Fruit fly (Drosophila melanogaster) whole organism, embryonic: ENCODE results near the gene CG6843.

Experiments used
- Abd-B ChIP-seq: fragments of 200-800 bp; sonication (Bioruptor generic); optimal IDR thresholded peaks from 2 replicates; lab custom pipeline; 2018; ENCODE audit warnings: missing biosample characterization, mild to moderate bottlenecking, missing genetic modification characterization, moderate library complexity
- Adf1 ChIP-seq: fragments of 200-800 bp; sonication (Bioruptor generic); IDR thresholded peaks from 2 replicates; pipeline ENCODE4 v1.3.6; 2022; ENCODE audit warnings: missing biosample characterization, missing genetic modification characterization
- BtbVII ChIP-seq: fragments of 200-800 bp; sonication (Bioruptor generic); optimal IDR thresholded peaks from 3 replicates; lab custom pipeline; 2017; ENCODE audit warnings: missing biosample characterization, mild to moderate bottlenecking, missing genetic modification characterization
- CG1024 ChIP-seq: fragments of 200-800 bp; sonication (Bioruptor generic); IDR thresholded peaks from 2 replicates; pipeline ENCODE4 v1.3.6; 2022; ENCODE audit warnings: missing biosample characterization, missing genetic modification characterization
- CG10431 ChIP-seq: fragments of 200-800 bp; sonication (Bioruptor generic); optimal IDR thresholded peaks from 3 replicates; lab custom pipeline; 2018; ENCODE audit warnings: missing biosample characterization, mild to moderate bottlenecking, missing genetic modification characterization
- CG11456 ChIP-seq: fragments of 200-800 bp; sonication (Bioruptor generic); IDR thresholded peaks from 3 replicates; pipeline ENCODE4 v1.3.6; 2022; ENCODE audit warnings: missing biosample characterization, missing genetic modification characterization
- CG12942 ChIP-seq: fragments of 200-800 bp; sonication (Bioruptor generic); optimal IDR thresholded peaks from 3 replicates; lab custom pipeline; 2016; ENCODE audit warnings: missing biosample characterization, missing genetic modification characterization
- CG14441 ChIP-seq: fragments of 200-800 bp; sonication (Bioruptor generic); IDR thresholded peaks from 2 replicates; pipeline ENCODE4 v1.3.6; 2022; ENCODE audit warnings: missing biosample characterization, missing genetic modification characterization
- CG1603 ChIP-seq: fragments of 200-800 bp; sonication (Bioruptor generic); optimal IDR thresholded peaks from 2 replicates; lab custom pipeline; 2019; ENCODE audit warnings: missing biosample characterization, mild to moderate bottlenecking, missing genetic modification characterization, moderate library complexity
- CG16813 ChIP-seq: fragments of 200-800 bp; sonication (Bioruptor generic); IDR thresholded peaks from 3 replicates; pipeline ENCODE4 v1.3.6; 2022; ENCODE audit warnings: missing biosample characterization, missing genetic modification characterization; ENCODE audit not compliant: partially characterized antibody
- CG17186 ChIP-seq: fragments of 200-800 bp; sonication (Bioruptor generic); optimal IDR thresholded peaks from 3 replicates; lab custom pipeline; 2017; ENCODE audit warnings: missing biosample characterization, missing genetic modification reagents, missing genetic modification characterization
- CG18764 ChIP-seq: fragments of 200-800 bp; sonication (Bioruptor generic); optimal IDR thresholded peaks from 3 replicates; lab custom pipeline; 2016; ENCODE audit warnings: missing biosample characterization, missing genetic modification characterization
- CG2120 ChIP-seq: fragments of 200-800 bp; sonication (Bioruptor generic); optimal IDR thresholded peaks from 3 replicates; lab custom pipeline; 2016; ENCODE audit warnings: missing biosample characterization, missing genetic modification characterization
- CG2712 ChIP-seq: fragments of 200-800 bp; optimal IDR thresholded peaks from 3 replicates; lab custom pipeline; 2019; ENCODE audit warnings: missing biosample characterization, mild to moderate bottlenecking, missing genetic modification characterization, moderate library complexity
- CG30403 ChIP-seq: fragments of 200-800 bp; sonication (Bioruptor generic); optimal IDR thresholded peaks from 3 replicates; lab custom pipeline; 2016; ENCODE audit warnings: missing biosample characterization, missing genetic modification characterization
- CG33557 ChIP-seq: fragments of 200-800 bp; sonication (Bioruptor generic); optimal IDR thresholded peaks from 2 replicates; lab custom pipeline; 2019; ENCODE audit warnings: missing biosample characterization, mild to moderate bottlenecking, missing genetic modification characterization, moderate library complexity
- CG34224 ChIP-seq: fragments of 200-800 bp; sonication (Bioruptor generic); IDR thresholded peaks from 3 replicates; pipeline ENCODE4 v1.3.6; 2022; ENCODE audit warnings: missing biosample characterization, missing genetic modification characterization; ENCODE audit not compliant: partially characterized antibody
- CG3847 ChIP-seq: fragments of 200-800 bp; sonication (Bioruptor generic); IDR thresholded peaks from 2 replicates; pipeline ENCODE4 v1.3.6; 2022; ENCODE audit warnings: missing biosample characterization, missing genetic modification characterization
- CG4282 ChIP-seq: fragments of 200-800 bp; sonication (Bioruptor generic); optimal IDR thresholded peaks from 2 replicates; lab custom pipeline; 2016; ENCODE audit warnings: missing biosample characterization, missing genetic modification characterization
- CG6765 ChIP-seq: fragments of 200-800 bp; sonication (Bioruptor generic); optimal IDR thresholded peaks from 3 replicates; lab custom pipeline; 2017; ENCODE audit warnings: missing biosample characterization, mild to moderate bottlenecking, missing genetic modification characterization
- CG6791 ChIP-seq: fragments of 200-800 bp; sonication (Bioruptor generic); IDR thresholded peaks from 3 replicates; pipeline ENCODE4 v1.3.6; 2022; ENCODE audit warnings: missing biosample characterization, missing genetic modification characterization; ENCODE audit not compliant: partially characterized antibody
- CG8290 ChIP-seq, 3 experiments: fragments of 200-800 bp; sonication (Bioruptor generic); optimal IDR thresholded peaks; 2 replicates each; lab custom pipeline; 2016 to 2019; ENCODE audit warnings: missing biosample characterization in 3 of 3, missing genetic modification characterization in 3 of 3, mild to moderate bottlenecking in 2 of 3, moderate library complexity in 1 of 3
- CG8765 ChIP-seq: fragments of 200-800 bp; sonication (Bioruptor generic); IDR thresholded peaks from 2 replicates; pipeline ENCODE4 v1.3.6; 2022; ENCODE audit warnings: missing biosample characterization, missing genetic modification characterization
- CHES-1-like ChIP-seq: fragments of 200-800 bp; sonication (Bioruptor generic); optimal IDR thresholded peaks from 2 replicates; lab custom pipeline; 2016; ENCODE audit warnings: missing biosample characterization, missing genetic modification characterization
- CTCF ChIP-seq: fragments of 200-800 bp; sonication (Bioruptor generic); optimal IDR thresholded peaks from 2 replicates; lab custom pipeline; 2017; ENCODE audit warnings: missing biosample characterization, mild to moderate bottlenecking, missing genetic modification characterization, moderate library complexity
- Camta ChIP-seq: fragments of 200-800 bp; sonication (Bioruptor generic); optimal IDR thresholded peaks from 2 replicates; lab custom pipeline; 2016; ENCODE audit warnings: missing biosample characterization, missing genetic modification characterization
- D19B ChIP-seq: fragments of 200-800 bp; sonication (Bioruptor generic); optimal IDR thresholded peaks from 2 replicates; lab custom pipeline; 2017; ENCODE audit warnings: missing biosample characterization, mild to moderate bottlenecking, missing genetic modification characterization
- Dfd ChIP-seq, 2 experiments: fragments of >200 bp; optimal IDR thresholded peaks; 2 replicates each; lab custom pipeline; 2017; ENCODE audit warnings: missing biosample characterization in 2 of 2, missing genetic modification characterization in 2 of 2
- Dref ChIP-seq: fragments of 200-800 bp; sonication (Bioruptor generic); IDR thresholded peaks from 2 replicates; pipeline ENCODE4 v1.3.6; 2022; ENCODE audit warnings: missing biosample characterization, missing genetic modification characterization
- Ets65A ChIP-seq: fragments of 200-800 bp; sonication (Bioruptor generic); peaks from one replicate; lab custom pipeline; 2016; ENCODE audit warnings: missing biosample characterization, missing genetic modification characterization
- Nf-YA ChIP-seq: fragments of 200-800 bp; sonication (Bioruptor generic); IDR thresholded peaks from 2 replicates; pipeline ENCODE4 v1.3.6; 2022; ENCODE audit warnings: missing biosample characterization, missing genetic modification characterization
- Nf-YC ChIP-seq: fragments of 200-800 bp; optimal IDR thresholded peaks from 3 replicates; lab custom pipeline; 2019; ENCODE audit warnings: missing biosample characterization, mild to moderate bottlenecking, missing genetic modification characterization, moderate library complexity
- Rfx ChIP-seq: fragments of 200-800 bp; sonication (Bioruptor generic); IDR thresholded peaks from 2 replicates; pipeline ENCODE4 v1.3.6; 2022; ENCODE audit warnings: missing biosample characterization, missing genetic modification characterization
- Sin3A ChIP-seq: fragments of >200 bp; optimal IDR thresholded peaks from 2 replicates; lab custom pipeline; 2018
- Spps ChIP-seq: fragments of 200-800 bp; sonication (Bioruptor generic); optimal IDR thresholded peaks from 2 replicates; lab custom pipeline; 2018; ENCODE audit warnings: missing biosample characterization, mild to moderate bottlenecking, missing genetic modification characterization
- Xbp1 ChIP-seq: fragments of 200-800 bp; sonication (Bioruptor generic); optimal IDR thresholded peaks from 3 replicates; lab custom pipeline; 2016; ENCODE audit warnings: missing biosample characterization, mild to moderate bottlenecking, missing genetic modification characterization
- abd-A ChIP-seq: fragments of 200-800 bp; sonication (Bioruptor generic); optimal IDR thresholded peaks from 3 replicates; lab custom pipeline; 2019; ENCODE audit warnings: missing biosample characterization, mild to moderate bottlenecking, missing genetic modification characterization, moderate library complexity
- ara ChIP-seq: fragments of 200-800 bp; sonication (Bioruptor generic); IDR thresholded peaks from 2 replicates; pipeline ENCODE4 v1.3.6; 2022; ENCODE audit warnings: missing biosample characterization, missing genetic modification characterization
- ash1 ChIP-seq: fragments of 200-800 bp; sonication (Bioruptor generic); optimal IDR thresholded peaks from 2 replicates; lab custom pipeline; 2018; ENCODE audit warnings: missing biosample characterization, mild to moderate bottlenecking, missing genetic modification characterization
- dan ChIP-seq: fragments of 200-800 bp; sonication (Bioruptor generic); IDR thresholded peaks from 2 replicates; pipeline ENCODE4 v1.3.6; 2022; ENCODE audit warnings: missing biosample characterization, missing genetic modification characterization
- dimm ChIP-seq: fragments of 200-800 bp; sonication (Bioruptor generic); IDR thresholded peaks from 2 replicates; pipeline ENCODE4 v1.3.6; 2022; ENCODE audit warnings: missing biosample characterization, missing genetic modification characterization
- ewg ChIP-seq: fragments of 200-800 bp; sonication (Bioruptor generic); optimal IDR thresholded peaks from 3 replicates; lab custom pipeline; 2017; ENCODE audit warnings: mild to moderate bottlenecking, missing biosample characterization, missing genetic modification reagents, missing genetic modification characterization
- exex ChIP-seq: fragments of 200-800 bp; sonication (Bioruptor generic); optimal IDR thresholded peaks from 4 replicates; lab custom pipeline; 2018; ENCODE audit warnings: missing biosample characterization, mild to moderate bottlenecking, missing genetic modification characterization, moderate library complexity
- ftz-f1 ChIP-seq: fragments of 200-800 bp; sonication (Bioruptor generic); optimal IDR thresholded peaks from 2 replicates; lab custom pipeline; 2016; ENCODE audit warnings: missing biosample characterization, missing genetic modification characterization
- gro ChIP-seq: fragments of 200-800 bp; sonication (Bioruptor generic); optimal IDR thresholded peaks from 2 replicates; lab custom pipeline; 2016; ENCODE audit warnings: missing biosample characterization, missing genetic modification characterization
- ind ChIP-seq: fragments of 200-800 bp; sonication (Bioruptor generic); optimal IDR thresholded peaks from 3 replicates; lab custom pipeline; 2016; ENCODE audit warnings: missing biosample characterization, missing genetic modification characterization
- lbe ChIP-seq: fragments of 200-800 bp; sonication (Bioruptor generic); optimal IDR thresholded peaks from 2 replicates; lab custom pipeline; 2016; ENCODE audit warnings: missing biosample characterization, mild to moderate bottlenecking, missing genetic modification characterization
- lilli ChIP-seq: fragments of 200-800 bp; sonication (Bioruptor generic); optimal IDR thresholded peaks from 3 replicates; lab custom pipeline; 2016; ENCODE audit warnings: missing biosample characterization, missing genetic modification characterization
- schlank ChIP-seq: fragments of 200-800 bp; sonication (Bioruptor generic); optimal IDR thresholded peaks from 2 replicates; lab custom pipeline; 2018; ENCODE audit warnings: missing biosample characterization, mild to moderate bottlenecking, missing genetic modification characterization
- slou ChIP-seq: fragments of 200-800 bp; sonication (Bioruptor generic); optimal IDR thresholded peaks from 3 replicates; lab custom pipeline; 2016; ENCODE audit warnings: missing biosample characterization, missing genetic modification characterization
- slp2 ChIP-seq: fragments of 200-800 bp; sonication (Bioruptor generic); optimal IDR thresholded peaks from 2 replicates; lab custom pipeline; 2016; ENCODE audit warnings: missing biosample characterization, missing genetic modification characterization
- sr ChIP-seq: fragments of 200-800 bp; sonication (Bioruptor generic); IDR thresholded peaks from 3 replicates; pipeline ENCODE4 v1.3.6; 2022; ENCODE audit warnings: missing biosample characterization, missing genetic modification characterization
- wor ChIP-seq: fragments of 200-800 bp; sonication (Bioruptor generic); IDR thresholded peaks from 2 replicates; pipeline ENCODE4 v1.3.6; 2022; ENCODE audit warnings: missing biosample characterization, missing genetic modification characterization
- zen ChIP-seq: fragments of 200-800 bp; sonication (Bioruptor generic); optimal IDR thresholded peaks from 3 replicates; lab custom pipeline; 2018; ENCODE audit warnings: missing biosample characterization, mild to moderate bottlenecking, missing genetic modification characterization, moderate library complexity

Gene CG6843

dm6 chr3L:18895079-18895478, 6.3 kb upstream of the CG6843 start (continued):
- TF ChIP-seq CG2712 (tag; lab: Kevin White, UChicago) (no peak), Abd-B (GFP tag; lab: Kevin White, UChicago) (no peak), ftz-f1 (no peak), sr (GFP tag; lab: Robert Waterston, UW) (0 out of 3 replicates have a peak, but pooled peaks have one; percentile 37), CG3847 (no peak), Spps (tag; lab: Kevin White, UChicago) (no peak), gro (no peak), Ets65A (no peak), Sin3A (no peak), Nf-YC (peak; percentile 12), ash1 (no peak), slou (GFP tag; lab: Kevin White, UChicago) (no peak), CG18764 (GFP tag; lab: Kevin White, UChicago) (no peak), Camta (GFP tag; lab: Kevin White, UChicago) (no peak), zen (tag; lab: Kevin White, UChicago) (no peak), CG6791 (GFP tag; lab: Robert Waterston, UW) (no peak), CG11456 (GFP tag; lab: Robert Waterston, UW) (no peak), CG8290 (GFP tag; optimal IDR thresholded peaks at IDR 0.05; lab: Kevin White, UChicago) (no peak), CG8290 (tag; optimal IDR thresholded peaks at IDR 0.05; lab: Kevin White, UChicago) (no peak), CG33557 (GFP tag; lab: Kevin White, UChicago) (no peak), lilli (no peak), CG30403 (GFP tag; lab: Kevin White, UChicago) (no peak), Dfd (GFP tag; optimal IDR thresholded peaks at IDR 0.05; lab: Kevin White, UChicago) (no peak), CG10431 (GFP tag; lab: Kevin White, UChicago) (no peak), CG1024 (no peak), dan (GFP tag; lab: Robert Waterston, UW) (no peak), CG14441 (GFP tag; lab: Robert Waterston, UW) (no peak), CG4282 (no peak), exex (tag; lab: Kevin White, UChicago) (peak; percentile 6), CG34224 (GFP tag; lab: Robert Waterston, UW) (no peak), slp2 (GFP tag; lab: Kevin White, UChicago) (no peak), CG1603 (tag; lab: Kevin White, UChicago) (no peak), Adf1 (GFP tag; lab: Robert Waterston, UW) (no peak), CG8765 (no peak), Dref (GFP tag; lab: Robert Waterston, UW) (no peak), dimm (GFP tag; lab: Robert Waterston, UW) (no peak), Rfx (GFP tag; lab: Robert Waterston, UW) (no peak), ind (no peak), ara (GFP tag; lab: Robert Waterston, UW) (no peak), ewg (GFP tag; lab: Kevin White, UChicago) (no peak), schlank (tag; lab: Kevin White, UChicago) (no peak), abd-A (tag; lab: Kevin White, UChicago) (peak; percentile 40), lbe (GFP tag; lab: Kevin White, UChicago) (no peak), Nf-YA (GFP tag; lab: Robert Waterston, UW) (no peak), CG6765 (no peak), CG2120 (GFP tag; lab: Kevin White, UChicago) (no peak), CTCF (peak; percentile 2), CG17186 (GFP tag; lab: Kevin White, UChicago) (no peak), CG12942 (GFP tag; lab: Kevin White, UChicago) (no peak), Xbp1 (no peak), CG16813 (GFP tag; lab: Robert Waterston, UW) (no peak), D19B (GFP tag; lab: Kevin White, UChicago) (no peak), wor (GFP tag; lab: Robert Waterston, UW) (no peak), BtbVII (peak; percentile 31), CHES-1-like (no peak)
